Fruit fly (Drosophila melanogaster) whole organism, prepupa: Measurements from ENCODE around the gene beat-Ic.

Experiments used
- CG10669 ChIP-seq: fragments of 200-800 bp; sonication (Bioruptor generic); optimal IDR thresholded peaks from 3 replicates; lab custom pipeline; 2018; ENCODE audit warnings: missing biosample characterization, mild to moderate bottlenecking, missing genetic modification characterization, moderate library complexity
- CG11762 ChIP-seq: fragments of 200-800 bp; sonication (Bioruptor generic); optimal IDR thresholded peaks from 3 replicates; lab custom pipeline; 2016; ENCODE audit warnings: missing biosample characterization, missing genetic modification characterization; ENCODE audit not compliant: insufficient read depth
- CG15336 ChIP-seq: fragments of 200-800 bp; sonication (Bioruptor generic); IDR thresholded peaks from 2 replicates; pipeline ENCODE4 v1.3.6; 2022; ENCODE audit warnings: missing biosample characterization, missing genetic modification characterization
- CG1621 ChIP-seq: fragments of 200-800 bp; sonication (Bioruptor generic); optimal IDR thresholded peaks from 3 replicates; lab custom pipeline; 2018; ENCODE audit warnings: missing biosample characterization, mild to moderate bottlenecking, missing genetic modification characterization
- CG16779 ChIP-seq: fragments of 200-800 bp; sonication (Bioruptor generic); optimal IDR thresholded peaks from 3 replicates; lab custom pipeline; 2017; ENCODE audit warnings: missing biosample characterization, mild to moderate bottlenecking, missing genetic modification characterization
- CG31627 ChIP-seq: fragments of 200-800 bp; sonication (Bioruptor generic); optimal IDR thresholded peaks from 3 replicates; lab custom pipeline; 2016; ENCODE audit warnings: missing biosample characterization, missing genetic modification characterization
- CG3919 ChIP-seq: fragments of 200-800 bp; sonication (Bioruptor generic); optimal IDR thresholded peaks from 3 replicates; lab custom pipeline; 2016; ENCODE audit warnings: missing biosample characterization, missing genetic modification characterization
- CG4318 ChIP-seq: fragments of 200-800 bp; sonication (Bioruptor generic); optimal IDR thresholded peaks from 3 replicates; lab custom pipeline; 2017; ENCODE audit warnings: missing biosample characterization, mild to moderate bottlenecking, missing genetic modification characterization
- CG6276 ChIP-seq: fragments of 200-800 bp; sonication (Bioruptor generic); optimal IDR thresholded peaks from 2 replicates; lab custom pipeline; 2017; ENCODE audit warnings: missing biosample characterization, mild to moderate bottlenecking, missing genetic modification characterization
- CG6792 ChIP-seq: fragments of 200-800 bp; sonication (Bioruptor generic); optimal IDR thresholded peaks from 3 replicates; lab custom pipeline; 2016; ENCODE audit warnings: missing biosample characterization, missing genetic modification characterization
- CG6808 ChIP-seq: fragments of 200-800 bp; sonication (Bioruptor generic); optimal IDR thresholded peaks from 3 replicates; lab custom pipeline; 2017; ENCODE audit warnings: missing biosample characterization, missing genetic modification characterization, mild to moderate bottlenecking, moderate library complexity, missing genetic modification reagents
- CG6854 ChIP-seq: fragments of 200-800 bp; sonication (Bioruptor generic); optimal IDR thresholded peaks from 2 replicates; lab custom pipeline; 2017; ENCODE audit warnings: missing biosample characterization, mild to moderate bottlenecking, missing genetic modification characterization
- CG7368 ChIP-seq: fragments of 200-800 bp; sonication (Bioruptor generic); optimal IDR thresholded peaks from 3 replicates; lab custom pipeline; 2016; ENCODE audit warnings: missing biosample characterization, missing genetic modification characterization
- CG8119 ChIP-seq: fragments of 200-800 bp; sonication (Bioruptor generic); IDR thresholded peaks from 3 replicates; pipeline ENCODE4 v1.3.6; 2022; ENCODE audit warnings: missing biosample characterization, missing genetic modification characterization
- CG8319 ChIP-seq: fragments of 200-800 bp; sonication (Bioruptor generic); optimal IDR thresholded peaks from 3 replicates; lab custom pipeline; 2016; ENCODE audit warnings: missing biosample characterization, missing genetic modification characterization
- CG8632 ChIP-seq: fragments of 200-800 bp; sonication (Bioruptor generic); optimal IDR thresholded peaks from 3 replicates; lab custom pipeline; 2016; ENCODE audit warnings: missing biosample characterization, missing genetic modification characterization
- CG9139 ChIP-seq: fragments of 200-800 bp; sonication (Bioruptor generic); optimal IDR thresholded peaks from 3 replicates; lab custom pipeline; 2017; ENCODE audit warnings: missing biosample characterization, mild to moderate bottlenecking, missing genetic modification characterization
- Eip75B ChIP-seq: fragments of 200-800 bp; sonication (Bioruptor generic); optimal IDR thresholded peaks from 3 replicates; lab custom pipeline; 2016; ENCODE audit warnings: missing biosample characterization, missing genetic modification characterization
- Eip93F ChIP-seq: fragments of 200-800 bp; sonication (Bioruptor generic); optimal IDR thresholded peaks from 2 replicates; lab custom pipeline; 2016; ENCODE audit warnings: missing biosample characterization, mild to moderate bottlenecking, missing genetic modification characterization
- Ets21C ChIP-seq: fragments of 200-800 bp; sonication (Bioruptor generic); optimal IDR thresholded peaks from 3 replicates; lab custom pipeline; 2016; ENCODE audit warnings: missing biosample characterization, missing genetic modification characterization
- Ets96B ChIP-seq: fragments of 200-800 bp; optimal IDR thresholded peaks from 2 replicates; lab custom pipeline; 2019; ENCODE audit warnings: missing biosample characterization, mild to moderate bottlenecking, missing genetic modification characterization, moderate library complexity
- Gug ChIP-seq: fragments of 200-800 bp; sonication (Bioruptor generic); IDR thresholded peaks from 2 replicates; pipeline ENCODE4 v1.3.6; 2022; ENCODE audit warnings: missing biosample characterization, missing genetic modification characterization
- Hr38 ChIP-seq: sonication (Bioruptor generic); optimal IDR thresholded peaks from 2 replicates; lab custom pipeline; 2016; ENCODE audit warnings: missing biosample characterization, missing genetic modification characterization
- Hr39 ChIP-seq: fragments of 200-800 bp; sonication (Bioruptor generic); optimal IDR thresholded peaks from 2 replicates; lab custom pipeline; 2016; ENCODE audit warnings: missing biosample characterization, missing genetic modification characterization
- Lpt ChIP-seq: fragments of 200-800 bp; sonication (Bioruptor generic); optimal IDR thresholded peaks from 3 replicates; lab custom pipeline; 2016; ENCODE audit warnings: missing biosample characterization, missing genetic modification characterization
- Met ChIP-seq: fragments of 200-800 bp; sonication (Bioruptor generic); optimal IDR thresholded peaks from 3 replicates; lab custom pipeline; 2016; ENCODE audit warnings: missing biosample characterization, missing genetic modification characterization
- OdsH ChIP-seq: fragments of 200-800 bp; sonication (Bioruptor generic); optimal IDR thresholded peaks from 3 replicates; lab custom pipeline; 2016; ENCODE audit warnings: missing biosample characterization, missing genetic modification characterization
- Sox14 ChIP-seq: fragments of 200-800 bp; sonication (Bioruptor generic); optimal IDR thresholded peaks from 3 replicates; lab custom pipeline; 2016; ENCODE audit warnings: missing biosample characterization, missing genetic modification characterization
- Sox15 ChIP-seq: fragments of 200-800 bp; sonication (Bioruptor generic); optimal IDR thresholded peaks from 3 replicates; lab custom pipeline; 2016; ENCODE audit warnings: missing biosample characterization, missing genetic modification characterization
- achi ChIP-seq: fragments of 200-800 bp; sonication (Bioruptor generic); optimal IDR thresholded peaks from 3 replicates; lab custom pipeline; 2016; ENCODE audit warnings: missing biosample characterization, missing genetic modification characterization
- acj6 ChIP-seq: fragments of 200-800 bp; sonication (Bioruptor generic); optimal IDR thresholded peaks from 3 replicates; lab custom pipeline; 2016; ENCODE audit warnings: missing biosample characterization, missing genetic modification characterization
- eg ChIP-seq: fragments of 200-800 bp; sonication (Bioruptor generic); IDR thresholded peaks from 3 replicates; pipeline ENCODE4 v1.3.6; 2022; ENCODE audit warnings: missing biosample characterization, missing genetic modification characterization
- fd85E ChIP-seq: fragments of 200-800 bp; sonication (Bioruptor generic); optimal IDR thresholded peaks from 3 replicates; lab custom pipeline; 2016; ENCODE audit warnings: missing biosample characterization, missing genetic modification characterization
- lz ChIP-seq: fragments of 200-800 bp; sonication (Bioruptor generic); optimal IDR thresholded peaks from 3 replicates; lab custom pipeline; 2016; ENCODE audit warnings: missing biosample characterization, missing genetic modification characterization
- pdm3 ChIP-seq: fragments of 200-800 bp; sonication (Bioruptor generic); optimal IDR thresholded peaks from 3 replicates; lab custom pipeline; 2016; ENCODE audit warnings: missing biosample characterization, missing genetic modification characterization

The beat-Ic gene

dm6 chr2L:15979186-15979585 lies 20.9 kb upstream of the beat-Ic start, which contains the start of gene CG10839:
CG10839 (plus strand) TSS chr2L:15979486.
- no peak for TF ChIP-seq CG16779 (tag; lab: Kevin White, UChicago)
- TF ChIP-seq Hr38 (GFP tag; lab: Kevin White, UChicago), result no peak
- TF ChIP-seq Ets96B (tag; lab: Kevin White, UChicago), result no peak
- TF ChIP-seq CG6808 (GFP tag; lab: Kevin White, UChicago), result no peak
- TF ChIP-seq Eip93F (GFP tag; lab: Kevin White, UChicago), result no peak
- no peak for TF ChIP-seq CG9139 (GFP tag; lab: Kevin White, UChicago)
- TF ChIP-seq Ets21C (GFP tag; lab: Kevin White, UChicago), result no peak
- no peak for TF ChIP-seq CG15336 (GFP tag; lab: Robert Waterston, UW)
- no peak for TF ChIP-seq eg (GFP tag; lab: Robert Waterston, UW)

dm6 chr2L:16003541-16003940 lies 3.5 kb downstream of the beat-Ic start, which contains the start of gene CG34167:
CG34167 (minus strand) TSS chr2L:16003641.
- TF ChIP-seq acj6, result no peak
- TF ChIP-seq CG6276, result no peak
- TF ChIP-seq Sox14 (GFP tag; lab: Kevin White, UChicago), result no peak
- TF ChIP-seq CG11762 (GFP tag; lab: Kevin White, UChicago), result no peak
- no peak for TF ChIP-seq CG7368
- TF ChIP-seq, all 60 proteins: peak for 0

dm6 chr2L:16004025-16004424 lies 3.9 kb downstream of the beat-Ic start, which contains the start of the genes CG13245 and CG43816:
CG13245 (plus strand) TSS chr2L:16004325.
CG43816 (plus strand) TSS chr2L:16004325.
- TF ChIP-seq pdm3 (GFP tag; lab: Kevin White, UChicago) (no peak), CG3919 (GFP tag; lab: Kevin White, UChicago) (no peak), CG10669 (no peak), CG16779 (tag; lab: Kevin White, UChicago) (no peak), CG8632 (no peak), Eip75B (GFP tag; lab: Kevin White, UChicago) (no peak), CG4318 (GFP tag; lab: Kevin White, UChicago) (no peak), CG8319 (GFP tag; lab: Kevin White, UChicago) (no peak), CG6792 (no peak), CG8119 (GFP tag; lab: Robert Waterston, UW) (no peak), lz (no peak), Sox15 (GFP tag; lab: Kevin White, UChicago) (no peak), CG15336 (GFP tag; lab: Robert Waterston, UW) (no peak), Hr39 (GFP tag; lab: Kevin White, UChicago) (no peak)
- TF ChIP-seq, all 60 proteins: peak for 0

dm6 chr2L:16006179-16006578 lies 6.1 kb downstream of the beat-Ic start, which contains the start of gene CG31820:
CG31820 (minus strand) TSS chr2L:16006279.
- TF ChIP-seq Gug (GFP tag; lab: Robert Waterston, UW) (no peak), CG6792 (no peak), CG3919 (GFP tag; lab: Kevin White, UChicago) (no peak), pdm3 (GFP tag; lab: Kevin White, UChicago) (no peak), achi (GFP tag; lab: Kevin White, UChicago) (no peak), Met (no peak), CG1621 (tag; lab: Kevin White, UChicago) (no peak), fd85E (GFP tag; lab: Kevin White, UChicago) (no peak), CG6854 (GFP tag; lab: Kevin White, UChicago) (no peak), Ets96B (tag; lab: Kevin White, UChicago) (no peak), CG31627 (GFP tag; lab: Kevin White, UChicago) (no peak), OdsH (GFP tag; lab: Kevin White, UChicago) (no peak), eg (GFP tag; lab: Robert Waterston, UW) (no peak), CG11762 (GFP tag; lab: Kevin White, UChicago) (no peak), Lpt (no peak), CG16779 (tag; lab: Kevin White, UChicago) (no peak), CG6808 (GFP tag; lab: Kevin White, UChicago) (no peak)
